Fruit fly (Drosophila melanogaster) whole organism, embryonic: ENCODE measurements around the gene Ptth.
A peak's percentile ranks its signal among the peaks of the same experiment; 100 is the strongest.

Experiments used
- Asciz ChIP-seq: fragments of 200-800 bp; sonication (Bioruptor generic); optimal IDR thresholded peaks from 2 replicates; lab custom pipeline; 2017; ENCODE audit warnings: missing biosample characterization, mild to moderate bottlenecking, missing genetic modification characterization, missing genetic modification reagents
- Atf3 ChIP-seq: fragments of 200-800 bp; sonication (Bioruptor generic); optimal IDR thresholded peaks from 3 replicates; lab custom pipeline; 2016; ENCODE audit warnings: missing biosample characterization, missing genetic modification characterization
- Atf6 ChIP-seq: fragments of 200-800 bp; sonication (Bioruptor generic); IDR thresholded peaks from 2 replicates; pipeline ENCODE4 v1.3.6; 2022; ENCODE audit warnings: missing biosample characterization, missing genetic modification characterization
- BEAF-32 ChIP-seq: fragments of 200-800 bp; sonication (Bioruptor generic); optimal IDR thresholded peaks from 3 replicates; lab custom pipeline; 2017; ENCODE audit warnings: missing biosample characterization, missing genetic modification characterization, mild to moderate bottlenecking, moderate library complexity, missing genetic modification reagents
- CG10431 ChIP-seq: fragments of 200-800 bp; sonication (Bioruptor generic); optimal IDR thresholded peaks from 3 replicates; lab custom pipeline; 2018; ENCODE audit warnings: missing biosample characterization, mild to moderate bottlenecking, missing genetic modification characterization
- CG11696 ChIP-seq: fragments of 200-800 bp; sonication (Bioruptor generic); IDR thresholded peaks from 2 replicates; pipeline ENCODE4 v1.3.6; 2022; ENCODE audit warnings: missing biosample characterization, missing genetic modification characterization
- CG12104 ChIP-seq: fragments of 200-800 bp; sonication (Bioruptor generic); optimal IDR thresholded peaks from 3 replicates; lab custom pipeline; 2016; ENCODE audit warnings: missing biosample characterization, missing genetic modification characterization
- CG16863 ChIP-seq: fragments of 200-800 bp; sonication (Bioruptor generic); optimal IDR thresholded peaks from 3 replicates; lab custom pipeline; 2016; ENCODE audit warnings: missing biosample characterization, missing genetic modification characterization
- CG17186 ChIP-seq: fragments of 200-800 bp; sonication (Bioruptor generic); optimal IDR thresholded peaks from 3 replicates; lab custom pipeline; 2017; ENCODE audit warnings: missing biosample characterization, missing genetic modification reagents, missing genetic modification characterization
- CG1792 ChIP-seq: fragments of 200-800 bp; sonication (Bioruptor generic); optimal IDR thresholded peaks from 2 replicates; lab custom pipeline; 2016; ENCODE audit warnings: missing biosample characterization, missing genetic modification characterization
- CG31441 ChIP-seq: fragments of 200-800 bp; sonication (Bioruptor generic); IDR thresholded peaks from 2 replicates; pipeline ENCODE4 v1.3.6; 2022; ENCODE audit warnings: missing biosample characterization, missing genetic modification characterization
- CG34224 ChIP-seq: fragments of 200-800 bp; sonication (Bioruptor generic); IDR thresholded peaks from 3 replicates; pipeline ENCODE4 v1.3.6; 2022; ENCODE audit warnings: missing biosample characterization, missing genetic modification characterization; ENCODE audit not compliant: partially characterized antibody
- CG4854 ChIP-seq: fragments of 200-800 bp; sonication (Bioruptor generic); optimal IDR thresholded peaks from 2 replicates; lab custom pipeline; 2016; ENCODE audit warnings: missing biosample characterization, missing genetic modification characterization, inconsistent platforms
- CG6254 ChIP-seq: fragments of 200-800 bp; sonication (Bioruptor generic); optimal IDR thresholded peaks from 3 replicates; lab custom pipeline; 2017; ENCODE audit warnings: mild to moderate bottlenecking, missing biosample characterization, missing genetic modification reagents, missing genetic modification characterization
- CG6654 ChIP-seq: fragments of 200-800 bp; sonication (Bioruptor generic); optimal IDR thresholded peaks from 2 replicates; lab custom pipeline; 2017; ENCODE audit warnings: missing biosample characterization, mild to moderate bottlenecking, missing genetic modification characterization
- CG7372 ChIP-seq: fragments of 200-800 bp; sonication (Bioruptor generic); IDR thresholded peaks from 2 replicates; pipeline ENCODE4 v1.3.6; 2022; ENCODE audit warnings: missing biosample characterization, missing genetic modification characterization
- CG7786 ChIP-seq: fragments of 200-800 bp; sonication (Bioruptor generic); optimal IDR thresholded peaks from 2 replicates; lab custom pipeline; 2016; ENCODE audit warnings: missing biosample characterization, missing genetic modification characterization
- CG8089 ChIP-seq: fragments of 200-800 bp; sonication (Bioruptor generic); optimal IDR thresholded peaks from 3 replicates; lab custom pipeline; 2016; ENCODE audit warnings: missing biosample characterization, missing genetic modification characterization
- CG8290 ChIP-seq, 3 experiments: fragments of 200-800 bp; sonication (Bioruptor generic); optimal IDR thresholded peaks; 2 replicates each; lab custom pipeline; 2016 to 2019; ENCODE audit warnings: missing biosample characterization in 3 of 3, missing genetic modification characterization in 3 of 3, mild to moderate bottlenecking in 2 of 3, moderate library complexity in 1 of 3
- D ChIP-seq, 2 experiments: fragments of 200-800 bp in 1 of 2; fragments of >200 bp in 1 of 2; sonication (Bioruptor generic) in 1 of 2; optimal IDR thresholded peaks; 2 replicates in 1 of 2; 3 replicates in 1 of 2; lab custom pipeline; 2017; ENCODE audit warnings: mild to moderate bottlenecking in 1 of 2, missing biosample characterization in 1 of 2, missing genetic modification characterization in 1 of 2, missing genetic modification reagents in 1 of 2
- HLH3B ChIP-seq: fragments of 200-800 bp; sonication (Bioruptor generic); IDR thresholded peaks from 2 replicates; pipeline ENCODE4 v1.3.6; 2022; ENCODE audit warnings: missing biosample characterization, missing genetic modification characterization
- Kr ChIP-seq: fragments of 200-800 bp; sonication (Bioruptor generic); optimal IDR thresholded peaks from 2 replicates; lab custom pipeline; 2017; ENCODE audit warnings: missing biosample characterization, mild to moderate bottlenecking, missing genetic modification characterization
- ap ChIP-seq: fragments of 200-800 bp; sonication (Bioruptor generic); IDR thresholded peaks from 2 replicates; pipeline ENCODE4 v1.3.6; 2022; ENCODE audit warnings: missing biosample characterization, missing genetic modification characterization
- bigmax ChIP-seq: fragments of 200-800 bp; sonication (Bioruptor generic); optimal IDR thresholded peaks from 2 replicates; lab custom pipeline; 2018; ENCODE audit warnings: missing biosample characterization, mild to moderate bottlenecking, missing genetic modification characterization
- cato ChIP-seq: fragments of 200-800 bp; sonication (Bioruptor generic); optimal IDR thresholded peaks from 2 replicates; lab custom pipeline; 2016; ENCODE audit warnings: missing biosample characterization, missing genetic modification characterization, borderline replicate concordance
- cg ChIP-seq: fragments of 200-800 bp; sonication (Bioruptor generic); optimal IDR thresholded peaks from 3 replicates; lab custom pipeline; 2019; ENCODE audit warnings: missing biosample characterization, mild to moderate bottlenecking, missing genetic modification characterization, moderate library complexity
- dpn ChIP-seq, 2 experiments: fragments of 200-800 bp; sonication (Bioruptor generic); optimal IDR thresholded peaks; 3 replicates each; lab custom pipeline; 2016; ENCODE audit warnings: missing biosample characterization in 2 of 2, missing genetic modification characterization in 2 of 2
- esg ChIP-seq: fragments of 200-800 bp; sonication (Bioruptor generic); conservative IDR thresholded peaks from 2 replicates; pipeline ENCODE4 v1.3.6; 2022; ENCODE audit warnings: missing biosample characterization, missing genetic modification characterization
- ewg ChIP-seq: fragments of 200-800 bp; sonication (Bioruptor generic); optimal IDR thresholded peaks from 3 replicates; lab custom pipeline; 2017; ENCODE audit warnings: mild to moderate bottlenecking, missing biosample characterization, missing genetic modification reagents, missing genetic modification characterization
- fru ChIP-seq: fragments of >200 bp; optimal IDR thresholded peaks from 2 replicates; lab custom pipeline; 2017
- gcm2 ChIP-seq: fragments of 200-800 bp; sonication (Bioruptor generic); optimal IDR thresholded peaks from 2 replicates; lab custom pipeline; 2016; ENCODE audit warnings: missing biosample characterization, missing genetic modification characterization
- gem ChIP-seq: fragments of 200-800 bp; sonication (Bioruptor generic); optimal IDR thresholded peaks from 2 replicates; lab custom pipeline; 2019; ENCODE audit warnings: missing biosample characterization, mild to moderate bottlenecking, missing genetic modification characterization, moderate library complexity
- knrl ChIP-seq: fragments of 200-800 bp; sonication (Bioruptor generic); IDR thresholded peaks from 3 replicates; pipeline ENCODE4 v1.3.6; 2022; ENCODE audit warnings: missing biosample characterization, missing genetic modification characterization; ENCODE audit not compliant: partially characterized antibody
- lov ChIP-seq, 2 experiments: fragments of 200-800 bp in 1 of 2; fragments of >200 bp in 1 of 2; sonication (Bioruptor generic) in 1 of 2; IDR thresholded peaks in 1 of 2; optimal IDR thresholded peaks in 1 of 2; 2 replicates in 1 of 2; 3 replicates in 1 of 2; pipeline versions ENCODE4 v1.3.6 to Lab custom; 2017 to 2022; ENCODE audit warnings: missing biosample characterization in 1 of 2, missing genetic modification characterization in 1 of 2
- nerfin-2 ChIP-seq: fragments of 200-800 bp; sonication (Bioruptor generic); IDR thresholded peaks from 2 replicates; pipeline ENCODE4 v1.3.6; 2022; ENCODE audit warnings: missing biosample characterization, missing genetic modification characterization; ENCODE audit not compliant: partially characterized antibody
- nmo ChIP-seq: fragments of 200-800 bp; sonication (Bioruptor generic); optimal IDR thresholded peaks from 2 replicates; lab custom pipeline; 2018; ENCODE audit warnings: missing biosample characterization, mild to moderate bottlenecking, missing genetic modification characterization, moderate library complexity
- org-1 ChIP-seq: fragments of 200-800 bp; sonication (Bioruptor generic); optimal IDR thresholded peaks from 2 replicates; lab custom pipeline; 2017; ENCODE audit warnings: missing biosample characterization, missing genetic modification characterization
- pan ChIP-seq, 4 experiments: fragments of >200 bp in 3 of 4; fragments of 200-800 bp in 1 of 4; sonication (Bioruptor generic) in 1 of 4; optimal IDR thresholded peaks in 3 of 4; IDR thresholded peaks in 1 of 4; 2 replicates each; pipeline versions ENCODE4 v1.3.6 to Lab custom; 2017 to 2022; ENCODE audit warnings: missing biosample characterization in 2 of 4, missing genetic modification characterization in 2 of 4, mixed read lengths in 1 of 4
- pnt ChIP-seq: fragments of 200-800 bp; sonication (Bioruptor generic); optimal IDR thresholded peaks from 3 replicates; lab custom pipeline; 2016; ENCODE audit warnings: missing biosample characterization, missing genetic modification characterization
- pros ChIP-seq: fragments of 200-800 bp; sonication (Bioruptor generic); optimal IDR thresholded peaks from 3 replicates; lab custom pipeline; 2019; ENCODE audit warnings: missing biosample characterization, mild to moderate bottlenecking, missing genetic modification characterization, moderate library complexity
- row ChIP-seq: fragments of 200-800 bp; sonication (Bioruptor generic); IDR thresholded peaks from 3 replicates; pipeline ENCODE4 v1.3.6; 2022; ENCODE audit warnings: missing biosample characterization, missing genetic modification characterization
- schlank ChIP-seq: fragments of 200-800 bp; sonication (Bioruptor generic); optimal IDR thresholded peaks from 2 replicates; lab custom pipeline; 2018; ENCODE audit warnings: missing biosample characterization, mild to moderate bottlenecking, missing genetic modification characterization
- sd ChIP-seq: fragments of 200-800 bp; sonication (Bioruptor generic); optimal IDR thresholded peaks from 3 replicates; lab custom pipeline; 2018; ENCODE audit warnings: missing biosample characterization, mild to moderate bottlenecking, missing genetic modification characterization, moderate library complexity
- sim ChIP-seq: fragments of 200-800 bp; sonication (Bioruptor generic); IDR thresholded peaks from 2 replicates; pipeline ENCODE4 v1.3.6; 2022; ENCODE audit warnings: missing biosample characterization, missing genetic modification characterization
- stc ChIP-seq: fragments of 200-800 bp; sonication (Bioruptor generic); IDR thresholded peaks from 2 replicates; pipeline ENCODE4 v1.3.6; 2022; ENCODE audit warnings: missing biosample characterization, missing genetic modification characterization
- tll ChIP-seq, 2 experiments: fragments of 200-800 bp in 1 of 2; fragments of >200 bp in 1 of 2; sonication (Bioruptor generic) in 1 of 2; optimal IDR thresholded peaks; 2 replicates each; lab custom pipeline; 2017 to 2019; ENCODE audit warnings: missing biosample characterization in 2 of 2, missing genetic modification characterization in 2 of 2, mild to moderate bottlenecking in 1 of 2, moderate library complexity in 1 of 2
- wdn ChIP-seq: fragments of 200-800 bp; sonication (Bioruptor generic); IDR thresholded peaks from 2 replicates; pipeline ENCODE4 v1.3.6; 2022; ENCODE audit warnings: missing biosample characterization, missing genetic modification characterization
- wor ChIP-seq: fragments of 200-800 bp; sonication (Bioruptor generic); IDR thresholded peaks from 2 replicates; pipeline ENCODE4 v1.3.6; 2022; ENCODE audit warnings: missing biosample characterization, missing genetic modification characterization
- zen ChIP-seq: fragments of 200-800 bp; sonication (Bioruptor generic); optimal IDR thresholded peaks from 3 replicates; lab custom pipeline; 2018; ENCODE audit warnings: missing biosample characterization, mild to moderate bottlenecking, missing genetic modification characterization, moderate library complexity

Ptth gene

dm6 chr2L:602439-602879 is 25.8 kb upstream of the Ptth start, which contains the start of gene CG13689 (continued):
- TF ChIP-seq CG7786 (GFP tag; lab: Kevin White, UChicago), result no peak
- TF ChIP-seq CG1792 (GFP tag; lab: Kevin White, UChicago), result no peak
- TF ChIP-seq CG17186 (GFP tag; lab: Kevin White, UChicago), result no peak
- peak; percentile 53 for TF ChIP-seq CG31441 (GFP tag; lab: Robert Waterston, UW)
- TF ChIP-seq CG6654 (GFP tag; lab: Kevin White, UChicago), result no peak
- TF ChIP-seq gem, result peak; percentile 67
- TF ChIP-seq Atf6, result no peak
- no peak for TF ChIP-seq schlank
- peak; percentile 49 for TF ChIP-seq CG8290 (GFP tag; optimal IDR thresholded peaks at IDR 0.05; lab: Kevin White, UChicago)
- no peak for TF ChIP-seq CG8290 (tag; optimal IDR thresholded peaks at IDR 0.05; lab: Kevin White, UChicago)
- peak; percentile 35 for TF ChIP-seq BEAF-32 (GFP tag; lab: Kevin White, UChicago)
- no peak for TF ChIP-seq lov (optimal IDR thresholded peaks at IDR 0.05; lab: Kevin White, UChicago)
- no peak for TF ChIP-seq lov (GFP tag; IDR thresholded peaks at IDR 0.05; lab: Robert Waterston, UW)
- peak; percentile 30 for TF ChIP-seq CG4854 (GFP tag; lab: Kevin White, UChicago)
- TF ChIP-seq CG10431 (GFP tag; lab: Kevin White, UChicago), result no peak
- no peak for TF ChIP-seq org-1 (GFP tag; lab: Kevin White, UChicago)
- TF ChIP-seq Kr (GFP tag; lab: Kevin White, UChicago), result no peak
- TF ChIP-seq HLH3B, result no peak; the same call in 1 of the 2 replicates
- no peak for TF ChIP-seq cato
- no peak for TF ChIP-seq wdn (GFP tag; lab: Robert Waterston, UW)
- TF ChIP-seq zen, result peak; percentile 22
- no peak for TF ChIP-seq wor (GFP tag; lab: Robert Waterston, UW)
- peak; percentile 24; the same call in 2 of the 3 replicates for TF ChIP-seq row (GFP tag; lab: Robert Waterston, UW)
- TF ChIP-seq cg (GFP tag; lab: Kevin White, UChicago), result no peak
- no peak for TF ChIP-seq esg (GFP tag; lab: Robert Waterston, UW)
- TF ChIP-seq pnt (GFP tag; lab: Kevin White, UChicago), result peak; percentile 27
- TF ChIP-seq dpn (GFP tag; optimal IDR thresholded peaks at IDR 0.05; lab: Kevin White, UChicago), result peak; percentile 2 to 67
- no peak for TF ChIP-seq gcm2 (GFP tag; lab: Kevin White, UChicago)
- TF ChIP-seq knrl (GFP tag; lab: Robert Waterston, UW), result no peak
- TF ChIP-seq sim, result no peak
- TF ChIP-seq D (optimal IDR thresholded peaks at IDR 0.05; lab: Kevin White, UChicago), result no peak
- TF ChIP-seq D (GFP tag; optimal IDR thresholded peaks at IDR 0.05; lab: Kevin White, UChicago), result no peak
- TF ChIP-seq nerfin-2 (GFP tag; lab: Robert Waterston, UW), result no peak
- no peak for TF ChIP-seq sd
- no peak for TF ChIP-seq tll (GFP tag; optimal IDR thresholded peaks at IDR 0.05; lab: Kevin White, UChicago)
- no peak; the same call in 1 of the 2 replicates for TF ChIP-seq CG7372 (GFP tag; lab: Robert Waterston, UW)
- TF ChIP-seq pan (optimal IDR thresholded peaks at IDR 0.05; lab: Kevin White, UChicago), result no peak
- TF ChIP-seq pan (GFP tag; optimal IDR thresholded peaks at IDR 0.05 in 1 of 2, IDR thresholded peaks at IDR 0.05 in 1 of 2), result no peak
- peak; percentile 0 for TF ChIP-seq Asciz
- TF ChIP-seq Atf3, result no peak
- no peak for TF ChIP-seq CG34224 (GFP tag; lab: Robert Waterston, UW)
- no peak for TF ChIP-seq fru (lab: Kevin White, UChicago)
- peak; percentile 41 for TF ChIP-seq nmo
- TF ChIP-seq CG11696 (GFP tag; lab: Robert Waterston, UW), result no peak
- TF ChIP-seq stc (GFP tag; lab: Robert Waterston, UW), result no peak
- no peak for TF ChIP-seq CG6254 (GFP tag; lab: Kevin White, UChicago)
- no peak for TF ChIP-seq bigmax
- peak; percentile 11 for TF ChIP-seq CG12104 (GFP tag; lab: Kevin White, UChicago)
- no peak for TF ChIP-seq pros (GFP tag; lab: Kevin White, UChicago)
- TF ChIP-seq ewg (GFP tag; lab: Kevin White, UChicago), result peak; percentile 32
- peak; percentile 27 for TF ChIP-seq CG16863 (GFP tag; lab: Kevin White, UChicago)
- no peak for TF ChIP-seq CG8089 (GFP tag; lab: Kevin White, UChicago)
- TF ChIP-seq ap (GFP tag; lab: Robert Waterston, UW), result no peak
